Fruit fly (Drosophila melanogaster) whole organism, embryonic: ENCODE data around the gene QC.

ENCODE experiments used
- Adf1 ChIP-seq: fragments of 200-800 bp; sonication (Bioruptor generic); IDR thresholded peaks from 2 replicates; pipeline ENCODE4 v1.3.6; 2022; ENCODE audit warnings: missing biosample characterization, missing genetic modification characterization
- Awh ChIP-seq: fragments of 200-800 bp; sonication (Bioruptor generic); IDR thresholded peaks from 2 replicates; pipeline ENCODE4, ENCODE4 v1.3.6; 2022; ENCODE audit warnings: missing biosample characterization, missing genetic modification characterization
- CG1024 ChIP-seq: fragments of 200-800 bp; sonication (Bioruptor generic); IDR thresholded peaks from 2 replicates; pipeline ENCODE4 v1.3.6; 2022; ENCODE audit warnings: missing biosample characterization, missing genetic modification characterization
- CG10543 ChIP-seq: fragments of 200-800 bp; sonication (Bioruptor generic); optimal IDR thresholded peaks from 3 replicates; lab custom pipeline; 2017; ENCODE audit warnings: missing biosample characterization, mild to moderate bottlenecking, missing genetic modification characterization, moderate library complexity
- CG12104 ChIP-seq: fragments of 200-800 bp; sonication (Bioruptor generic); optimal IDR thresholded peaks from 3 replicates; lab custom pipeline; 2016; ENCODE audit warnings: missing biosample characterization, missing genetic modification characterization
- CG12942 ChIP-seq: fragments of 200-800 bp; sonication (Bioruptor generic); optimal IDR thresholded peaks from 3 replicates; lab custom pipeline; 2016; ENCODE audit warnings: missing biosample characterization, missing genetic modification characterization
- CG14014 ChIP-seq: fragments of 200-800 bp; sonication (Bioruptor generic); IDR thresholded peaks from 2 replicates; pipeline ENCODE4 v1.3.6; 2022; ENCODE audit warnings: missing biosample characterization, missing genetic modification characterization
- CG15514 ChIP-seq: fragments of 200-800 bp; sonication (Bioruptor generic); optimal IDR thresholded peaks from 3 replicates; lab custom pipeline; 2017; ENCODE audit warnings: missing biosample characterization, missing genetic modification characterization, mild to moderate bottlenecking, moderate library complexity, missing genetic modification reagents
- CG1647 ChIP-seq: fragments of 200-800 bp; sonication (Bioruptor generic); optimal IDR thresholded peaks from 3 replicates; lab custom pipeline; 2016; ENCODE audit warnings: missing biosample characterization, missing genetic modification characterization
- CG18262 ChIP-seq: fragments of 200-800 bp; optimal IDR thresholded peaks from 3 replicates; lab custom pipeline; 2019; ENCODE audit warnings: missing biosample characterization, mild to moderate bottlenecking, missing genetic modification characterization, moderate library complexity
- CG30020 ChIP-seq: fragments of 200-800 bp; optimal IDR thresholded peaks from 2 replicates; lab custom pipeline; 2019; ENCODE audit warnings: missing biosample characterization, mild to moderate bottlenecking, missing genetic modification characterization, moderate library complexity
- CG34376 ChIP-seq: fragments of 200-800 bp; sonication (Bioruptor generic); optimal IDR thresholded peaks from 2 replicates; lab custom pipeline; 2018; ENCODE audit warnings: missing biosample characterization, mild to moderate bottlenecking, missing genetic modification characterization
- CG4820 ChIP-seq: fragments of 200-800 bp; sonication (Bioruptor generic); optimal IDR thresholded peaks from 3 replicates; lab custom pipeline; 2016; ENCODE audit warnings: missing biosample characterization, missing genetic modification characterization
- CG5245 ChIP-seq: fragments of 200-800 bp; sonication (Bioruptor generic); optimal IDR thresholded peaks from 3 replicates; lab custom pipeline; 2016; ENCODE audit warnings: missing biosample characterization, missing genetic modification characterization
- CG6175 ChIP-seq: fragments of 200-800 bp; sonication (Bioruptor generic); IDR thresholded peaks from 3 replicates; pipeline ENCODE4 v1.3.6; 2022; ENCODE audit warnings: missing biosample characterization, missing genetic modification characterization
- CG7556 ChIP-seq: fragments of 200-800 bp; sonication (Bioruptor generic); optimal IDR thresholded peaks from 2 replicates; lab custom pipeline; 2017; ENCODE audit warnings: missing biosample characterization, mild to moderate bottlenecking, missing genetic modification characterization
- CG7963 ChIP-seq: fragments of 200-800 bp; sonication (Bioruptor generic); IDR thresholded peaks from 3 replicates; pipeline ENCODE4 v1.3.6; 2022; ENCODE audit warnings: missing biosample characterization, missing genetic modification characterization; ENCODE audit not compliant: partially characterized antibody
- CG9932 ChIP-seq: fragments of 200-800 bp; sonication (Bioruptor generic); IDR thresholded peaks from 2 replicates; pipeline ENCODE4 v1.3.6; 2022; ENCODE audit warnings: missing biosample characterization, missing genetic modification characterization
- D19B ChIP-seq: fragments of 200-800 bp; sonication (Bioruptor generic); optimal IDR thresholded peaks from 2 replicates; lab custom pipeline; 2017; ENCODE audit warnings: missing biosample characterization, mild to moderate bottlenecking, missing genetic modification characterization
- Lpt ChIP-seq: fragments of >200 bp; optimal IDR thresholded peaks from 2 replicates; lab custom pipeline; 2018; ENCODE audit warnings: missing biosample characterization, missing genetic modification characterization
- NC2α ChIP-seq: fragments of 200-800 bp; sonication (Bioruptor generic); optimal IDR thresholded peaks from 2 replicates; lab custom pipeline; 2016; ENCODE audit warnings: missing biosample characterization, missing genetic modification characterization
- ac ChIP-seq: fragments of 200-800 bp; sonication (Bioruptor generic); optimal IDR thresholded peaks from 3 replicates; lab custom pipeline; 2017; ENCODE audit warnings: missing biosample characterization, mild to moderate bottlenecking, missing genetic modification characterization
- amos ChIP-seq: fragments of 200-800 bp; sonication (Bioruptor generic); IDR thresholded peaks from 2 replicates; pipeline ENCODE4 v1.3.6; 2022; ENCODE audit warnings: missing biosample characterization, missing genetic modification characterization; ENCODE audit not compliant: partially characterized antibody
- cas ChIP-seq: fragments of 200-800 bp; sonication (Bioruptor generic); IDR thresholded peaks from 2 replicates; pipeline ENCODE4 v1.3.6; 2022; ENCODE audit warnings: missing biosample characterization, missing genetic modification characterization
- chinmo ChIP-seq: fragments of 200-800 bp; sonication (Bioruptor generic); IDR thresholded peaks from 4 replicates; pipeline ENCODE4 v1.3.6; 2022; ENCODE audit warnings: missing biosample characterization, missing genetic modification characterization; ENCODE audit not compliant: partially characterized antibody
- dati ChIP-seq: fragments of 200-800 bp; sonication (Bioruptor generic); IDR thresholded peaks from 2 replicates; pipeline ENCODE4 v1.3.6; 2022; ENCODE audit warnings: missing biosample characterization, missing genetic modification characterization
- dm ChIP-seq: fragments of 200-800 bp; sonication (Bioruptor generic); optimal IDR thresholded peaks from 3 replicates; lab custom pipeline; 2016; ENCODE audit warnings: missing biosample characterization, missing genetic modification characterization
- fd64A ChIP-seq: fragments of 200-800 bp; sonication (Bioruptor generic); optimal IDR thresholded peaks from 3 replicates; lab custom pipeline; 2018; ENCODE audit warnings: missing biosample characterization, mild to moderate bottlenecking, missing genetic modification characterization
- gcm ChIP-seq: fragments of 200-800 bp; sonication (Bioruptor generic); optimal IDR thresholded peaks from 2 replicates; lab custom pipeline; 2019; ENCODE audit warnings: missing biosample characterization, mild to moderate bottlenecking, missing genetic modification characterization, moderate library complexity
- grau ChIP-seq: fragments of 200-800 bp; optimal IDR thresholded peaks from 3 replicates; lab custom pipeline; 2019; ENCODE audit warnings: missing biosample characterization, mild to moderate bottlenecking, missing genetic modification characterization, moderate library complexity
- gro ChIP-seq: fragments of 200-800 bp; sonication (Bioruptor generic); optimal IDR thresholded peaks from 2 replicates; lab custom pipeline; 2016; ENCODE audit warnings: missing biosample characterization, missing genetic modification characterization
- hkb ChIP-seq, 2 experiments: fragments of 200-800 bp in 1 of 2; fragments of >200 bp in 1 of 2; sonication (Bioruptor generic) in 1 of 2; IDR thresholded peaks in 1 of 2; optimal IDR thresholded peaks in 1 of 2; 2 replicates each; pipeline versions ENCODE4 v1.3.6 to Lab custom; 2017 to 2022; ENCODE audit warnings: missing biosample characterization in 1 of 2, missing genetic modification characterization in 1 of 2
- ind ChIP-seq: fragments of 200-800 bp; sonication (Bioruptor generic); optimal IDR thresholded peaks from 3 replicates; lab custom pipeline; 2016; ENCODE audit warnings: missing biosample characterization, missing genetic modification characterization
- kay ChIP-seq: fragments of 200-800 bp; sonication (Bioruptor generic); optimal IDR thresholded peaks from 2 replicates; lab custom pipeline; 2016; ENCODE audit warnings: missing biosample characterization, missing genetic modification characterization
- lab ChIP-seq: fragments of 200-800 bp; sonication (Bioruptor generic); optimal IDR thresholded peaks from 3 replicates; lab custom pipeline; 2017; ENCODE audit warnings: missing biosample characterization, missing genetic modification characterization, mild to moderate bottlenecking, moderate library complexity, missing genetic modification reagents
- lmd ChIP-seq: fragments of 200-800 bp; sonication (Bioruptor generic); IDR thresholded peaks from 2 replicates; pipeline ENCODE4 v1.3.6; 2022; ENCODE audit warnings: missing biosample characterization, missing genetic modification characterization
- mirr ChIP-seq: fragments of 200-800 bp; sonication (Bioruptor generic); optimal IDR thresholded peaks from 3 replicates; lab custom pipeline; 2018; ENCODE audit warnings: missing biosample characterization, mild to moderate bottlenecking, missing genetic modification characterization
- nom ChIP-seq: fragments of 200-800 bp; sonication (Bioruptor generic); optimal IDR thresholded peaks from 2 replicates; lab custom pipeline; 2017; ENCODE audit warnings: missing biosample characterization, missing genetic modification characterization, mild to moderate bottlenecking, moderate library complexity, missing genetic modification reagents
- otp ChIP-seq: fragments of 200-800 bp; sonication (Bioruptor generic); IDR thresholded peaks from 3 replicates; pipeline ENCODE4, ENCODE4 v1.3.6; 2022; ENCODE audit warnings: missing biosample characterization, missing genetic modification characterization
- pum ChIP-seq: fragments of 200-800 bp; sonication (Bioruptor generic); optimal IDR thresholded peaks from 2 replicates; lab custom pipeline; 2016; ENCODE audit warnings: missing biosample characterization, missing genetic modification characterization
- ranshi ChIP-seq: fragments of 200-800 bp; sonication (Bioruptor generic); IDR thresholded peaks from 2 replicates; pipeline ENCODE4 v1.3.6; 2022; ENCODE audit warnings: missing biosample characterization, missing genetic modification characterization
- repo ChIP-seq: fragments of 200-800 bp; sonication (Bioruptor generic); optimal IDR thresholded peaks from 2 replicates; lab custom pipeline; 2016; ENCODE audit warnings: missing biosample characterization, missing genetic modification characterization
- row ChIP-seq: fragments of 200-800 bp; sonication (Bioruptor generic); IDR thresholded peaks from 3 replicates; pipeline ENCODE4 v1.3.6; 2022; ENCODE audit warnings: missing biosample characterization, missing genetic modification characterization
- run ChIP-seq: fragments of 200-800 bp; sonication (Bioruptor generic); optimal IDR thresholded peaks from 3 replicates; lab custom pipeline; 2018; ENCODE audit warnings: missing biosample characterization, mild to moderate bottlenecking, missing genetic modification characterization
- schlank ChIP-seq: fragments of 200-800 bp; sonication (Bioruptor generic); optimal IDR thresholded peaks from 2 replicates; lab custom pipeline; 2018; ENCODE audit warnings: missing biosample characterization, mild to moderate bottlenecking, missing genetic modification characterization
- sr ChIP-seq: fragments of 200-800 bp; sonication (Bioruptor generic); IDR thresholded peaks from 3 replicates; pipeline ENCODE4 v1.3.6; 2022; ENCODE audit warnings: missing biosample characterization, missing genetic modification characterization
- sug ChIP-seq: fragments of 200-800 bp; optimal IDR thresholded peaks from 2 replicates; lab custom pipeline; 2019; ENCODE audit warnings: missing biosample characterization, mild to moderate bottlenecking, missing genetic modification characterization, moderate library complexity
- z ChIP-seq: fragments of 200-800 bp; sonication (Bioruptor generic); IDR thresholded peaks from 3 replicates; pipeline ENCODE4 v1.3.6; 2022; ENCODE audit warnings: missing biosample characterization, missing genetic modification characterization

The QC gene

dm6 chr3L:5923646-5924122 is 21.4 kb upstream of the QC start, which contains the start of gene CG33523 (continued):
- TF ChIP-seq CG9932 (GFP tag; lab: Robert Waterston, UW): peak; percentile 38; the same call in 1 of the 2 replicates
- TF ChIP-seq CG12104 (GFP tag; lab: Kevin White, UChicago): no peak
- no peak for TF ChIP-seq grau (tag; lab: Kevin White, UChicago)
- 0 out of 4 replicates have a peak, but pooled peaks have one; percentile 70 for TF ChIP-seq chinmo (GFP tag; lab: Robert Waterston, UW)
- no peak for TF ChIP-seq dati (GFP tag; lab: Robert Waterston, UW)
- TF ChIP-seq Awh (GFP tag; lab: Robert Waterston, UW): no peak
- TF ChIP-seq amos (GFP tag; lab: Robert Waterston, UW): peak; percentile 16; the same call in 1 of the 2 replicates
- TF ChIP-seq fd64A (GFP tag; lab: Kevin White, UChicago): no peak
- no peak for TF ChIP-seq ac (GFP tag; lab: Kevin White, UChicago)
- peak; percentile 76; the same call in 2 of the 3 replicates for TF ChIP-seq CG6175 (GFP tag; lab: Robert Waterston, UW)
- 0 out of 3 replicates have a peak, but pooled peaks have one; percentile 2 for TF ChIP-seq sr (GFP tag; lab: Robert Waterston, UW)
- no peak for TF ChIP-seq schlank
- TF ChIP-seq lab (GFP tag; lab: Kevin White, UChicago): peak; percentile 67
- TF ChIP-seq CG30020: no peak
- 0 out of 2 replicates have a peak, but pooled peaks have one; percentile 5 for TF ChIP-seq ranshi
- TF ChIP-seq nom (GFP tag; lab: Kevin White, UChicago): no peak
- TF ChIP-seq mirr (GFP tag; lab: Kevin White, UChicago): peak; percentile 66
- peak; percentile 82 for TF ChIP-seq sug (tag; lab: Kevin White, UChicago)
- no peak for TF ChIP-seq cas (GFP tag; lab: Robert Waterston, UW)
- TF ChIP-seq CG15514 (GFP tag; lab: Kevin White, UChicago): peak; percentile 23
- TF ChIP-seq gro: peak; percentile 11
- no peak for TF ChIP-seq CG12942 (GFP tag; lab: Kevin White, UChicago)
- peak; percentile 74 for TF ChIP-seq CG10543 (GFP tag; lab: Kevin White, UChicago)
- TF ChIP-seq ind: no peak
- TF ChIP-seq z: peak; percentile 57; the same call in 2 of the 3 replicates
- TF ChIP-seq, all 482 proteins: peak for 48

DNA sequence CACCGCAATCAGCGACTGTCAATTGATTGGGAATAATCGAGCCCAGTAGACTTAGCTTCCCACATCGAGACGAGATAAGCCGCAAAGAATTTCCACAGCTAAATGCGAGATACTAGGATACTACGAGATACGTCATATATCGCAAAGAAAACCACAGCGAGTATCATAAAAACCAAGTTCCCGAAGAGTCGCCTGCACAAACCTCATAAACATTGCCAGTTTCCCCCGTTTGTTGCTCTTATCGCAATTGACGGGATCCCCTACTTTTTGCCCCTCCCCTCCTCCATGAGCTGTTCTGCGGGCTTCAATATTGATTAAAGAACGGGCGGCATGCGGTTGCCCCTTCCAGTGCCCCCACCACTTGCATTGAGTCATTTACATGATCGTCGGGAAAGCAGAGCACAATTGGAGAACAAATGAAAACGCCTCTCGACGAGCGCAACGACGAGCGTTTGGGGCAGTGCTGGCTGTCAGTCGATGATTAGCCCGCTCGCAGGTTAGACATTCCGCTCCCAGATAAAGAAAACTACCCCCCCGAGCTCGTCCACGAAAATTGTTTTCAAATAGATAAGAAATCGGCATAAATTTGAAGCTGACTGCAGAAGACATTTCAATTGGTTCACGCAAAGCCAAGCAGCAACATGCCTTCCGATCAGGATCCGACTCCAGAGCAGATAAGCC is 19.9 kb upstream of the QC start, which contains the start of gene CG32407:
Gene CG32407, plus strand, starts transcription at position 51 of the 681 bp plus-strand sequence.
- TF ChIP-seq chinmo (GFP tag; lab: Robert Waterston, UW) (peak; percentile 88; the same call in 3 of the 4 replicates), run (peak; percentile 58), gcm (GFP tag; lab: Kevin White, UChicago) (peak; percentile 94), CG7556 (GFP tag; lab: Kevin White, UChicago) (no peak), pum (no peak), D19B (GFP tag; lab: Kevin White, UChicago) (no peak), CG14014 (GFP tag; lab: Robert Waterston, UW) (no peak), Lpt (GFP tag; lab: Kevin White, UChicago) (no peak), grau (tag; lab: Kevin White, UChicago) (no peak), CG34376 (GFP tag; lab: Kevin White, UChicago) (peak; percentile 30), CG5245 (GFP tag; lab: Kevin White, UChicago) (no peak), Adf1 (GFP tag; lab: Robert Waterston, UW) (peak; percentile 36; the same call in 1 of the 2 replicates), otp (GFP tag; lab: Robert Waterston, UW) (peak; percentile 40; the same call in 1 of the 3 replicates), lmd (GFP tag; lab: Robert Waterston, UW) (no peak), row (GFP tag; lab: Robert Waterston, UW) (peak; percentile 23; the same call in 1 of the 3 replicates), CG1647 (no peak), kay (peak; percentile 62), CG1024 (GFP tag; lab: Robert Waterston, UW) (no peak), dm (GFP tag; lab: Kevin White, UChicago) (peak; percentile 4), CG7963 (GFP tag; lab: Robert Waterston, UW) (no peak), CG4820 (GFP tag; lab: Kevin White, UChicago) (peak; percentile 42), repo (GFP tag; lab: Kevin White, UChicago) (peak; percentile 2), NC2α (no peak), CG18262 (peak; percentile 17), hkb (optimal IDR thresholded peaks at IDR 0.05; lab: Kevin White, UChicago) (no peak), hkb (GFP tag; IDR thresholded peaks at IDR 0.05; lab: Robert Waterston, UW) (peak; percentile 13; the same call in 1 of the 2 replicates)
